Worm (Caenorhabditis elegans): Measurements from ENCODE around the gene F09G2.2.

DNA sequence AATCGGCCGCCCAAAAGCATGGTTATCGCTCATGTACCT is 40.2 kb downstream of the F09G2.2 start, which contains the start of gene hpo-9:
- TF ChIP-seq med-1 (GFP tag; optimal IDR thresholded peaks at IDR 0.05; ENCODE audit: insufficient read depth), result no peak
- no peak for TF ChIP-seq flt-1 (GFP tag; IDR thresholded peaks at IDR 0.05)

Measured in whole organism, midembryonic.